Worm (Caenorhabditis elegans): ENCODE measurements around the gene Y39B6A.7.

Gene Y39B6A.7

ce11 chrV:19100139-19100538 lies 48.8 kb downstream of the Y39B6A.7 start:
- TF ChIP-seq T22C8.4 (GFP tag; IDR thresholded peaks at IDR 0.05) = peak; percentile 98

ce11 chrV:19099504-19099903 lies 49.5 kb downstream of the Y39B6A.7 start:
- no peak for TF ChIP-seq flt-1 (GFP tag; IDR thresholded peaks at IDR 0.05)
- TF ChIP-seq cog-1 (tag; optimal IDR thresholded peaks at IDR 0.05) = no peak
- TF ChIP-seq ref-1 (GFP tag; conservative IDR thresholded peaks at IDR 0.05) = no peak
- TF ChIP-seq T22C8.4 (GFP tag; IDR thresholded peaks at IDR 0.05) = peak; percentile 98
- no peak for TF ChIP-seq med-1 (GFP tag; optimal IDR thresholded peaks at IDR 0.05; ENCODE audit: insufficient read depth)
